Worm (Caenorhabditis elegans): ENCODE measurements around the gene flp-18.

The flp-18 gene

DNA sequence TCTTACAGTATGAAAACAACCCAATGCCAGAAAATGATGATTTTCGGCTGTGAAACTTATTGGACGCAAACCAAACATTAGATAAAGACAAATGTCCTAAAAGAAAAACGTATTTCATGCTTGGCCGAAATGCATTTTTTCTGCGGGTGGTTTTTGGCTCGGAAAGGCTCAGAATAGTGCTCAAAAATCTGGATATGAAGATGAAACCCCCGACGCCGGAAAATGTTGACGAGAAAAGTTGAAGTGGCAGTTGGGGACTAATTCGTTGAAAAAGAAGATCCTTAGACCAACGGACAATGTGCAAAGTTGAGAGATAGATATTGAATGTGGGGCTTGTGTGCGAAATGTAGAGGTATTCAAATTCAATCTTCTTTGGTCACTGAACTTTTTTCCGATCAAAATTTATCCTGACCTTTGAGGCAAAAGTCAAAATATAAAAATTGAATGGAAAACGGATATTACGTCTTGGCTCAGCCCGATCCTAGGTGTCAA, at the start of gene flp-18:
flp-18 (minus strand) TSS at position 51 of the 492 bp plus-strand sequence.
- TF ChIP-seq sma-3 (GFP tag; optimal IDR thresholded peaks at IDR 0.05) (no peak), alr-1 (tag; optimal IDR thresholded peaks at IDR 0.05) (no peak), nhr-6 (tag; optimal IDR thresholded peaks at IDR 0.05) (no peak), unc-62 (GFP tag; optimal IDR thresholded peaks at IDR 0.05) (no peak), mbf-1 (tag; optimal IDR thresholded peaks at IDR 0.05) (no peak), ztf-11 (tag; optimal IDR thresholded peaks at IDR 0.05) (no peak)

DNA sequence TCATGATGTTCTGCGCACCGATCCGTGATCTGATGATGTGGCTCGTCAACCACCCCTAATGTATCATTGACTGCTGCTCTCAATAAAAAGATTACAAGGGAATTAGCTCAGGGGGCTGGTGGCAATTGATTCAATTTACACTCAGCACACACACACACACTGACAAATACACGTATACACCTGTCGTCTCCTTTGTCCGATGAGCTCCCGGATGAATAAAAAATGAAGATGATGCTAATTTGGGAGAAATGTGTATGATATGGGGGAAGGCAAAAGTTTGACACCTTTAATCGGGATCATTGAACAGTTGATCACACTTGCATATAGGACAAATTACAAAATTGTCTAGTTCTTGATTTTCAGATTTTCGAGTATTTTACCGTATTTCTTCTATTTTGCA, 48.7 kb upstream of the flp-18 start:
- TF ChIP-seq R02D3.7 (tag; optimal IDR thresholded peaks at IDR 0.05): no peak
- TF ChIP-seq nhr-129 (tag; optimal IDR thresholded peaks at IDR 0.05): no peak
- no peak for TF ChIP-seq sma-3 (GFP tag; optimal IDR thresholded peaks at IDR 0.05)
- no peak for TF ChIP-seq mdl-1 (tag; optimal IDR thresholded peaks at IDR 0.05)
- TF ChIP-seq ceh-82 (tag; optimal IDR thresholded peaks at IDR 0.05): no peak
- no peak for TF ChIP-seq nhr-77 (tag; optimal IDR thresholded peaks at IDR 0.05)
- TF ChIP-seq egl-27 (tag; optimal IDR thresholded peaks at IDR 0.05): no peak
- no peak for TF ChIP-seq ztf-4 (tag; optimal IDR thresholded peaks at IDR 0.05)
- no peak for TF ChIP-seq mbf-1 (tag; optimal IDR thresholded peaks at IDR 0.05)
- TF ChIP-seq unc-39 (tag; optimal IDR thresholded peaks at IDR 0.05): no peak
- no peak for TF ChIP-seq ZK546.5 (tag; optimal IDR thresholded peaks at IDR 0.05)
- TF ChIP-seq F13H6.1 (tag; optimal IDR thresholded peaks at IDR 0.05): no peak
- TF ChIP-seq sem-4 (tag; optimal IDR thresholded peaks at IDR 0.05): no peak
- no peak for TF ChIP-seq zag-1 (tag; optimal IDR thresholded peaks at IDR 0.05)
- no peak for TF ChIP-seq nhr-10 (tag; optimal IDR thresholded peaks at IDR 0.05)
- TF ChIP-seq nhr-21 (tag; optimal IDR thresholded peaks at IDR 0.05): no peak

DNA sequence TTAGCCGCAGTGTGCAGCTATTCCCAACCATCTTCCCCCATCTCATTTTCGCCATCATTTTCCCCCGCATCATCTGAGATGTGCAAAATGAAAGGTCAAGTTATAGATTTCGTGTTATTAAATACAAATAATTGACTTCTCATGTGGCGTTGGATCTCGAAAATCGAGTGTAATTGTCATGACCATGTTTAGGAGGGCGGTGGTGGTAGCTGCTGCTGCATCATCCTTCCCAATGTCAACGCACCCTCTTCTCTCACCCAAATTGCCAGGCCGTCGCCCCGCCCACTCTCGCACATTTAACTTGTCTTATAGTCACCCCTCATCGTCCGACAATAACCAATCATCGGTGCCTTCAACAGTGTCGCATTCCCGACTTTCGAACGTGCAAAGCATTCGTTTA, 44.9 kb upstream of the flp-18 start, which contains the start of gene ceh-30:
ceh-30 (plus strand) TSS at position 301 of the 400 bp plus-strand sequence.
- TF ChIP-seq elt-3 (tag; optimal IDR thresholded peaks at IDR 0.05) (no peak), mdl-1 (tag; optimal IDR thresholded peaks at IDR 0.05) (no peak), nhr-23 (tag; optimal IDR thresholded peaks at IDR 0.05) (no peak), ZK546.5 (tag; optimal IDR thresholded peaks at IDR 0.05) (no peak), lin-39 (tag; optimal IDR thresholded peaks at IDR 0.05) (no peak), lsy-2 (tag; optimal IDR thresholded peaks at IDR 0.05) (no peak), R02D3.7 (tag; optimal IDR thresholded peaks at IDR 0.05) (no peak)

DNA sequence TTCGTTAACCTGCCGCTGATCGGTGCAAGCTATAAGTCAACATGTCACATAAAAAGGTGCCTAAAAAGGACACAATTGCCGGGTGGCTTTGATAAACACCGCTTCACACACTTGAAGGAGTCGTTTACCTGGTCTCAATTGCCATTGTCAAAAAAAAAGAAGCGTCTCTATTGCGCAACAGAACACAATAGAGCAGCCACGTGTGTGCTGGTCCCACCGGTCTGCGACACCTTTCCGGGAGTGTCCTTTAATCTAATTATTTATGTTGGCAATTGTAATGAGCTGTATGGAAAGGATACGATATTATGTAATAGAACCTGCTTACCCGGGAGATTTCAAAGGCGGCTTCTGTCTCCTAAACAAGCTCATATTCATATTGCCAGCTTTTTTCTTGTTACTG, 43.3 kb upstream of the flp-18 start:
- TF ChIP-seq nhr-21 (tag; optimal IDR thresholded peaks at IDR 0.05): no peak
- no peak for TF ChIP-seq ztf-11 (tag; optimal IDR thresholded peaks at IDR 0.05)
- no peak for TF ChIP-seq sem-4 (tag; optimal IDR thresholded peaks at IDR 0.05)
- no peak for TF ChIP-seq ZK546.5 (tag; optimal IDR thresholded peaks at IDR 0.05)
- TF ChIP-seq ceh-82 (tag; optimal IDR thresholded peaks at IDR 0.05): no peak
- TF ChIP-seq nhr-77 (tag; optimal IDR thresholded peaks at IDR 0.05): no peak
- TF ChIP-seq peb-1 (tag; optimal IDR thresholded peaks at IDR 0.05): no peak
- TF ChIP-seq nhr-237 (tag; optimal IDR thresholded peaks at IDR 0.05): no peak
- TF ChIP-seq nhr-10 (tag; optimal IDR thresholded peaks at IDR 0.05): no peak
- no peak for TF ChIP-seq zag-1 (tag; optimal IDR thresholded peaks at IDR 0.05)
- no peak for TF ChIP-seq elt-1 (tag; optimal IDR thresholded peaks at IDR 0.05)
- TF ChIP-seq ceh-16 (tag; optimal IDR thresholded peaks at IDR 0.05): no peak
- no peak for TF ChIP-seq elt-3 (tag; optimal IDR thresholded peaks at IDR 0.05)
- no peak for TF ChIP-seq aly-2 (tag; optimal IDR thresholded peaks at IDR 0.05)

DNA sequence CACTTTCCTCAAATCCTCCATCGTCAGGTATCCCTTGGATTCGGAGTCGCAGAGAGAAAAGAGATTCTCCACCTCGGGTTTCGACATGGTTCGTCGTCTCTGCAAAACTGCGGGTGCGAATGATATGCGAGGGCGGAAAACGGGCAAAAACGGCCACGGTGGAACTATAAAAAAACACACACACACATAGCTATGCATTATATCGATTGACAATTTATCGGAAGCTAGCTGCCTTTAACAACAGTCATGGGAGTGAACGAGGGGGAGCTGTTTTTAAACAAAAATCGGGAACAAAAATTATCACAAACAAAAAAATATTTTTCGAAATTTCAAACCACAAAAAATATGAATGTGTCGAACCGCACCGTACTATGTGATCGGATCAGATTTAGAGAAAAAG, 40.9 kb upstream of the flp-18 start, which contains the start of gene rsef-1:
rsef-1 (minus strand) TSS at position 101 of the 400 bp plus-strand sequence.
- no peak for TF ChIP-seq blmp-1 (tag; optimal IDR thresholded peaks at IDR 0.05; ENCODE audit: insufficient read depth)
- TF ChIP-seq unc-55 (GFP tag; optimal IDR thresholded peaks at IDR 0.05): no peak
- TF ChIP-seq egl-27 (tag; optimal IDR thresholded peaks at IDR 0.05): no peak
- no peak for TF ChIP-seq nhr-25 (tag; optimal IDR thresholded peaks at IDR 0.05)
- no peak for TF ChIP-seq nhr-10 (tag; optimal IDR thresholded peaks at IDR 0.05)
- no peak for TF ChIP-seq nhr-11 (tag; optimal IDR thresholded peaks at IDR 0.05)
- TF ChIP-seq elt-3 (tag; optimal IDR thresholded peaks at IDR 0.05): no peak
- TF ChIP-seq R02D3.7 (tag; optimal IDR thresholded peaks at IDR 0.05): no peak
- TF ChIP-seq nhr-237 (tag; optimal IDR thresholded peaks at IDR 0.05): no peak
- no peak for TF ChIP-seq mab-5 (tag; optimal IDR thresholded peaks at IDR 0.05)

Measured in whole organism, L2 larva.